Worm (Caenorhabditis elegans): Measurements from ENCODE around the gene F59E12.9.

- TF ChIP-seq dmd-8 (GFP tag; IDR thresholded peaks at IDR 0.05) = no peak
- peak in 1 of 2 experiments; percentile 65 for TF ChIP-seq lsy-2 (tag; optimal IDR thresholded peaks at IDR 0.05)
- no peak for TF ChIP-seq zip-11 (GFP tag; IDR thresholded peaks at IDR 0.05)
- TF ChIP-seq ztf-7 (tag; optimal IDR thresholded peaks at IDR 0.05) = peak; percentile 68
- TF ChIP-seq lin-13 (GFP tag; optimal IDR thresholded peaks at IDR 0.05) = peak; percentile 39
- peak; percentile 72 for TF ChIP-seq nhr-28 (tag; optimal IDR thresholded peaks at IDR 0.05)
- 0 out of 2 replicates have a peak, but pooled peaks have one; percentile 31 for TF ChIP-seq zfp-3 (GFP tag; conservative IDR thresholded peaks at IDR 0.05)
- peak; percentile 97 for TF ChIP-seq ama-1 (optimal IDR thresholded peaks at IDR 0.05)
- peak; percentile 72 for TF ChIP-seq dmd-6 (GFP tag; IDR thresholded peaks at IDR 0.05)
- TF ChIP-seq nhr-76 (tag; optimal IDR thresholded peaks at IDR 0.05) = no peak
- TF ChIP-seq lir-3 (tag; optimal IDR thresholded peaks at IDR 0.05) = no peak
- peak; percentile 76 for TF ChIP-seq spr-1 (tag; optimal IDR thresholded peaks at IDR 0.05)
Observed at ce11 chrII:5599326-5600044, 47.4 kb downstream of the F59E12.9 start, which contains the start of gene C17G10.10.

Data from whole organism, L4 larva.